Worm (Caenorhabditis elegans): ENCODE results near the gene srh-174.

The srh-174 gene

DNA sequence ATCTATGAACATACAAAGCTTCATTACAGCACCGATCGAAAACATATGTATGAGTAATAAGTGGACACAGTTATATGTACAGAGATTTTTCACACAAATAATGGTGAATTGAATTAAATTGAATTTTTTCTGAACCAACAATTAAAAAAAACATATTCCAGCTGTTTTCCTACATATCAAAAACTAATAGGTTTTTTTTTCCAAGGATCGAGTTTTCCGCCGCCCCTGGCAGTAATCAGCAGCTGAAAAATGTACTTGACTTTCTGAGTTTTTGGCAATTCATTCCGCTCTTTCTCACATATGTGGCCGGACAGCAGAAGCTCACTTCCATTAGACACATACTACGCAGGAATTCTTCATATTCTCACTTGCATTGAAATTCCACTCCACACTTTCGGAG, at the start of gene srh-174:
Gene srh-174 (plus strand): TSS at position 301 of the 400 bp plus-strand sequence.
- TF ChIP-seq tab-1 (GFP tag; IDR thresholded peaks at IDR 0.05): no peak
- no peak for TF ChIP-seq flt-1 (GFP tag; IDR thresholded peaks at IDR 0.05)
- no peak for TF ChIP-seq ref-1 (GFP tag; conservative IDR thresholded peaks at IDR 0.05)
- TF ChIP-seq cog-1 (tag; optimal IDR thresholded peaks at IDR 0.05): no peak
- no peak for TF ChIP-seq med-1 (GFP tag; optimal IDR thresholded peaks at IDR 0.05; ENCODE audit: insufficient read depth)
- TF ChIP-seq T22C8.4 (GFP tag; IDR thresholded peaks at IDR 0.05): no peak
- no peak for TF ChIP-seq ztf-29 (GFP tag; IDR thresholded peaks at IDR 0.05)
- no peak for TF ChIP-seq klf-2 (GFP tag; conservative IDR thresholded peaks at IDR 0.05)
- TF ChIP-seq ztf-23 (GFP tag; IDR thresholded peaks at IDR 0.05): no peak

DNA sequence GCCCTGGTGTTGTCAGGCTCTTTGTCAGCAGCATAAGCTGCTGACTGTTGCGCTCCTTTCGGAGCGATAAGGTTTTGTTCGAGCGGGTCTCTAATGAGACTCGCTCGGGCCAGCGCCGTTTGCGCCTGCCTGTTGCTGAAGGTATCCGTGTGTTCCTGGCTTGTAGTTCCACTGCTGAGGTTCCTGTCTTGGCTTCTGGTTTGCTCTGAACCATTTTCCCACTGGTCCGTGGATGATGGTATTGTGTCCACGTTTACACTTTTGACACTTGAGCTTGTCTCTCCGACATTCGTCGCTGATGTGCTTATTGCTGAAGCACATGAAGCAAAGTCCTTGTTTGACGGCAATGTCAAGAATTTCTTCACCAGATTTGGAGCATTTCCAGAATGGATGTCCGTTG, 27.3 kb upstream of the srh-174 start:
- TF ChIP-seq klf-2 (GFP tag; conservative IDR thresholded peaks at IDR 0.05) (no peak), ztf-29 (GFP tag; IDR thresholded peaks at IDR 0.05) (no peak), flt-1 (GFP tag; IDR thresholded peaks at IDR 0.05) (no peak), med-1 (GFP tag; optimal IDR thresholded peaks at IDR 0.05; ENCODE audit: insufficient read depth) (no peak), cog-1 (tag; optimal IDR thresholded peaks at IDR 0.05) (no peak), ref-1 (GFP tag; conservative IDR thresholded peaks at IDR 0.05) (no peak), tab-1 (GFP tag; IDR thresholded peaks at IDR 0.05) (no peak), ztf-23 (GFP tag; IDR thresholded peaks at IDR 0.05) (no peak), T22C8.4 (GFP tag; IDR thresholded peaks at IDR 0.05) (no peak)

DNA sequence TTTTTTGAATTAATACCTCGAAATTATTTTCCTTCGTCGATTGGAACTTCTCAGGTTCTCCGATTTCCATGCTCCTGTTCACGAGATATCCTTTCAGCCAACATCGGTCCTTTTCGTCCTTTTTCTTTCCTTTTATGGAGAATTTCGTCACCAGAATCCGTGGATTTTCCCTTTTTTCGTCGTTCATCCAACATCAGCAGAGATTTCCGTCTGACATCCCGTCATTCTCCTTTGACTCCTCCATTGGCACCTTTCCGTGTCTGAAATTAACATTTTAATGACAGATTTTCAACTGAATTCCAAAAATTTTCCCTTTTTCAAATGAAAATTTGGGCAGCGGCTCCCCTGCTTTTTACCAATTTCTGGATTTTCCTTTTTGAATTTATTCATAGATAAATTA, 23.6 kb upstream of the srh-174 start:
- no peak for TF ChIP-seq flt-1 (GFP tag; IDR thresholded peaks at IDR 0.05)
- no peak for TF ChIP-seq klf-2 (GFP tag; conservative IDR thresholded peaks at IDR 0.05)
- no peak for TF ChIP-seq ztf-23 (GFP tag; IDR thresholded peaks at IDR 0.05)
- TF ChIP-seq ztf-29 (GFP tag; IDR thresholded peaks at IDR 0.05): no peak
- no peak for TF ChIP-seq T22C8.4 (GFP tag; IDR thresholded peaks at IDR 0.05)
- TF ChIP-seq cog-1 (tag; optimal IDR thresholded peaks at IDR 0.05): no peak
- no peak for TF ChIP-seq tab-1 (GFP tag; IDR thresholded peaks at IDR 0.05)
- no peak for TF ChIP-seq med-1 (GFP tag; optimal IDR thresholded peaks at IDR 0.05; ENCODE audit: insufficient read depth)

DNA sequence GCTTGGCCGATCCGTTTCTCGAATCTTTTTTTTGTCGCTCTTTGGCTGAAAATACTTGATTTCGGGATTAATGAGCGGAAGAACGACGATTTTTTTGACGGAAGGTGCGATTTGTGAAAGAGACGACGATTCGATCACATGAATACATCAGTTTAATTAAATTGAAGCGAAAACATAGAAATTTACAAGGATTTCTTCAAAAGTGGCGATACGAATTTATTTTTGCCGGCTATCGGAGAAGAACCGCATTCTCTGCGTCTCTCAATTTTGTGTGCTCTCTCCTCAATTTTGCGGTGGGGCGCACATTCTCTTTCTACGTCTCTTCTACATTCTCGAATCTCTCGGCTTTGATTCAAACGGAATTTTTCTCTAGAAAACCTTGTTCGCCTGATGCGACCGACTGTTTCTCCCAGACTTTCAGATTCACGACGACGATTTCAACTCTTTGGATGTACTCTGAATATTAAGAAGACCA, 23.1 kb upstream of the srh-174 start, which contains the start of gene F40D4.17:
Gene F40D4.17 (minus strand): TSS at position 51 of the 475 bp plus-strand sequence.
- TF ChIP-seq klf-2 (GFP tag; conservative IDR thresholded peaks at IDR 0.05) (no peak), ztf-29 (GFP tag; IDR thresholded peaks at IDR 0.05) (no peak), T22C8.4 (GFP tag; IDR thresholded peaks at IDR 0.05) (no peak), tab-1 (GFP tag; IDR thresholded peaks at IDR 0.05) (no peak), ref-1 (GFP tag; conservative IDR thresholded peaks at IDR 0.05) (no peak), cog-1 (tag; optimal IDR thresholded peaks at IDR 0.05) (no peak), ztf-23 (GFP tag; IDR thresholded peaks at IDR 0.05) (no peak), med-1 (GFP tag; optimal IDR thresholded peaks at IDR 0.05; ENCODE audit: insufficient read depth) (no peak), flt-1 (GFP tag; IDR thresholded peaks at IDR 0.05) (no peak)

DNA sequence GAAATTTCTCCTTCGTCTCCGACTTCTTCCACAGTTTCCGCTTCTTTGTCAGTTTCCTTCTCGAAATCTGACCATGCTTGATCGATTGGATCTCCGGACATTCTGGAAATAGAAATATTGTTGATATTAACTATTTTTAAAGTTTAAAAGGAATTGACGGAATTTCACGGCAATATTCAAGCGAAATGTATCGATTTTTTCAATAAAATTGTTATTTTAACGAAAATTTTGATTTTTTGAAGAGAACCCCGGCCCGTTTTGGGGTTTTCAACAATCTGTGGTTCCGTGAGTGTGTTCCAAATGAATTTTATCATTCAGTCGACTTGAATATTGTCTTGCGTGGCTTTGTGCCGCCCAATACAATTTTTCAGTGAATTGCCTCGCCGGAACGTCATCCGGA, 21.4 kb upstream of the srh-174 start, which contains the start of gene F40D4.13:
Gene F40D4.13 (minus strand): TSS at position 101 of the 400 bp plus-strand sequence.
- TF ChIP-seq cog-1 (tag; optimal IDR thresholded peaks at IDR 0.05) (no peak), ztf-29 (GFP tag; IDR thresholded peaks at IDR 0.05) (no peak), T22C8.4 (GFP tag; IDR thresholded peaks at IDR 0.05) (no peak), tab-1 (GFP tag; IDR thresholded peaks at IDR 0.05) (no peak), flt-1 (GFP tag; IDR thresholded peaks at IDR 0.05) (no peak), klf-2 (GFP tag; conservative IDR thresholded peaks at IDR 0.05) (no peak), med-1 (GFP tag; optimal IDR thresholded peaks at IDR 0.05; ENCODE audit: insufficient read depth) (no peak), ztf-23 (GFP tag; IDR thresholded peaks at IDR 0.05) (no peak), ref-1 (GFP tag; conservative IDR thresholded peaks at IDR 0.05) (no peak)

DNA sequence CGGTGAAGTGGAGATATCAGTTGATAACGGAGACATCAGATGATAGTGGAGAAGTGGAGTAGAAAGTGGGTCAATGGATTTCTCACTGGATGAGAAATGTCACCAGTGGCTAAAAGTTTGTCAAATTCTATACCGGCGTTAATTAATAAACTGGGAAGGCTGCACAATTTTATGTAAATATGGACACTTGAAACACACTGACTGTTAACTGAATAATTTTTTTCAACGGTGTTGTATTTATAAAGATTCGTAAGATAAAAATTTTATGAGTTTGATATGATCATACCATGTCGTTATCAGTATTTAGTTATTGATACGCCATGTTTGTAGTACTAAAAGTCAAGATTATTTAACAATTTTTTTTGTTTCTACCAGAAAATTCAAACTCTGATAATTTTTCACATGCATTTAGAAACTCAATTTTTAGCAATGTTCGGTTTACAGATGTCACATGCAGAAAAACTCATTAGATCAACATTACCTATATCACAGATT, 19.1 kb upstream of the srh-174 start, which contains the start of gene F40D4.12:
Gene F40D4.12 (plus strand): TSS at position 445 of the 495 bp plus-strand sequence.
- no peak for TF ChIP-seq med-1 (GFP tag; optimal IDR thresholded peaks at IDR 0.05; ENCODE audit: insufficient read depth)
- no peak for TF ChIP-seq tab-1 (GFP tag; IDR thresholded peaks at IDR 0.05)
- TF ChIP-seq ztf-29 (GFP tag; IDR thresholded peaks at IDR 0.05): no peak
- TF ChIP-seq cog-1 (tag; optimal IDR thresholded peaks at IDR 0.05): no peak
- TF ChIP-seq klf-2 (GFP tag; conservative IDR thresholded peaks at IDR 0.05): no peak
- TF ChIP-seq ztf-23 (GFP tag; IDR thresholded peaks at IDR 0.05): no peak
- no peak for TF ChIP-seq T22C8.4 (GFP tag; IDR thresholded peaks at IDR 0.05)
- no peak for TF ChIP-seq flt-1 (GFP tag; IDR thresholded peaks at IDR 0.05)
- no peak for TF ChIP-seq ref-1 (GFP tag; conservative IDR thresholded peaks at IDR 0.05)

DNA sequence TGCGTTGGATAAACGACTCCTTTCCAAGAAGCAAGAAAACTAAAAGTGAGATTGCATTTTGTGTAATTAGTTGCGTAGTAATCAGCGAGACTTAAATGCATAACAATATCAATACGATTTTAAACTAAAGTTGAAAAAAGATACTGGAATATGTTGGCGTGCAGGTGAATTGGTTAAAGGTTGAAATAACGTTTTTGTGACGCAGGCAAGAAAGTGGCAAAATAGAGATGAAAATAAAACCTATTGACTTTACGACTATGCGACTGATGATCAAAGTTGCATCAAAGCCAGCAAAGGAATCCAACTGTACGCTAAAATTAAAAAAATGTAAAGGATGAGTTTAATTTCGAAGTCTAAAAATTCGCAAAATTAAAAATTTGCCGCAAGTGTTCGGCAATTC, 13.1 kb upstream of the srh-174 start, which contains the start of gene srh-102:
Gene srh-102 (minus strand): TSS at position 101 of the 400 bp plus-strand sequence.
- TF ChIP-seq ztf-29 (GFP tag; IDR thresholded peaks at IDR 0.05): no peak
- TF ChIP-seq flt-1 (GFP tag; IDR thresholded peaks at IDR 0.05): no peak
- no peak for TF ChIP-seq ztf-23 (GFP tag; IDR thresholded peaks at IDR 0.05)
- TF ChIP-seq med-1 (GFP tag; optimal IDR thresholded peaks at IDR 0.05; ENCODE audit: insufficient read depth): no peak
- no peak for TF ChIP-seq cog-1 (tag; optimal IDR thresholded peaks at IDR 0.05)
- TF ChIP-seq T22C8.4 (GFP tag; IDR thresholded peaks at IDR 0.05): no peak
- TF ChIP-seq klf-2 (GFP tag; conservative IDR thresholded peaks at IDR 0.05): no peak

DNA sequence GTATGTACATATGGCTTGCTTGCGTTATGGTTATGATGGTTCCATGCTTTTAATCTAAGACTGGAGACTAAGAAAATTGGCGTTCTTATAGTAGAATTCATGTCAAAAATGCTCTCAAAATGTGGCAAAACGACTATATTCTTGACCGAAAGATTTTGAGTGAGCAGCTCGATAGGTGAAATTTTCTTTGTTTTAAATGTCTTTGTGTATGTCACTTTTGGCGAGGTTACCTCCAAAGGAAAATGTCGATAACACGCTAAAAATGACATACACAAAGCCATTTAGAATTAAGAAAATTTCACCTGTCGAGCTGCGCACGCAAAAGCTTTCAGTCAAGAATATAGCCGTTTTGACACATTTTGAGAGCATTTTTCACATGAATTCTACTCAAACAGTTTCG, 11.1 kb upstream of the srh-174 start, which contains the start of gene srz-66:
Gene srz-66 (minus strand): TSS at position 101 of the 400 bp plus-strand sequence.
- no peak for TF ChIP-seq T22C8.4 (GFP tag; IDR thresholded peaks at IDR 0.05)
- TF ChIP-seq ztf-23 (GFP tag; IDR thresholded peaks at IDR 0.05): no peak
- no peak for TF ChIP-seq med-1 (GFP tag; optimal IDR thresholded peaks at IDR 0.05; ENCODE audit: insufficient read depth)
- TF ChIP-seq flt-1 (GFP tag; IDR thresholded peaks at IDR 0.05): no peak
- no peak for TF ChIP-seq klf-2 (GFP tag; conservative IDR thresholded peaks at IDR 0.05)
- TF ChIP-seq cog-1 (tag; optimal IDR thresholded peaks at IDR 0.05): no peak
- TF ChIP-seq ztf-29 (GFP tag; IDR thresholded peaks at IDR 0.05): no peak
- TF ChIP-seq ref-1 (GFP tag; conservative IDR thresholded peaks at IDR 0.05): no peak
- no peak for TF ChIP-seq tab-1 (GFP tag; IDR thresholded peaks at IDR 0.05)

DNA sequence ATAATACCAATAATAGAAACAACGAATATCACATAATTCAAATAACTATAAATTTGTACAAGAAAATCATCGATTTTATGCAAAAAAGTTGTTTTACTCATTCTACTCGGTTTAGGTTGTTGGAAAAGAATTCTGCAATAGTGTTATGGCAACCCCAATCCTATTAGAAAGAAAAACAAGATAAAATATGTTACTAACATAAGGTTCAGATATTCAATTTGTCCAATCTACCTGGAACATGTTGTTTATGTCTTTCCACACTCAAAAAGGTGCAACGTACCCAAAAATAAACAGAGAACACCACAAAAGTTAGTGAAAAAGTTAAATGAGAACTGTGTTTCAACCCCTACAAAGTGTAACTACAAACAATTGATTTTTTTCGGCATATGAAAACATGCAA, 7.7 kb upstream of the srh-174 start, which contains the start of gene srw-51:
Gene srw-51 (minus strand): TSS at position 101 of the 400 bp plus-strand sequence.
- TF ChIP-seq ztf-23 (GFP tag; IDR thresholded peaks at IDR 0.05) (no peak), tab-1 (GFP tag; IDR thresholded peaks at IDR 0.05) (no peak), ztf-29 (GFP tag; IDR thresholded peaks at IDR 0.05) (no peak), ref-1 (GFP tag; conservative IDR thresholded peaks at IDR 0.05) (no peak), T22C8.4 (GFP tag; IDR thresholded peaks at IDR 0.05) (no peak), klf-2 (GFP tag; conservative IDR thresholded peaks at IDR 0.05) (no peak), flt-1 (GFP tag; IDR thresholded peaks at IDR 0.05) (no peak), med-1 (GFP tag; optimal IDR thresholded peaks at IDR 0.05; ENCODE audit: insufficient read depth) (no peak), cog-1 (tag; optimal IDR thresholded peaks at IDR 0.05) (no peak)
